Worm (Caenorhabditis elegans): ENCODE results near the gene Y39A1C.1.

Gene Y39A1C.1

DNA sequence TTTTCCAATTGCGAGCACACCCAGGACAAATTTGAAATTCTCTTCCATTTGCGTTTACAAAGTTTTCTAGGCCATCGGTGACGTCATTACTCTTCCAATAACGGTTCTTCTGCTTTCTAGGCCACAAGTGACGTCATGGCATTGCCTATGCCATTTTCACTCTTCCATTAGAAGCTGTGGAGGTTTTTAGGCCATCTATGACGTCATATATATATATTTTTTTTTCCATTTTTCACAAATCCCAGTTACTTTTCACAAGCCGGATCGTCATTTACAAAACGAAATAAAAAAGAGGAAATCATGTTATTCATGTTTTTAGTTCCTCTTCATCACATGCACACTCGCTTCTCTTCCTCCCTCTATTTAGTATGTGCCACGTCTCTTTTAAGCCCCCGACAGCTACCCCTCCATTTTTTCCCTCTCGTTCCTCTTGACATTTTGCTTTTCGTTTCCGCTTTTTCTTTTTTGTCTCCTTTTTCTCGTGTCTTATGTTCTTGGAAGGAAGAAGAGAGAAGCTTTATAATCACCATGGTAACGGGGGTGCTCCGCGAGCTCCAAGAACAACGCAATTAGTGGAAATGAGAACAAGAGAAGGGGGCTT is 47.9 kb downstream of the Y39A1C.1 start:
- TF ChIP-seq hlh-13 (GFP tag; optimal IDR thresholded peaks at IDR 0.05) (no peak), elt-2 (tag; optimal IDR thresholded peaks at IDR 0.05) (no peak), K09A11.1 (tag; optimal IDR thresholded peaks at IDR 0.05; ENCODE audit: insufficient read depth) (no peak), pax-1 (tag; optimal IDR thresholded peaks at IDR 0.05) (no peak), pqm-1 (tag; optimal IDR thresholded peaks at IDR 0.05) (no peak), elt-4 (tag; optimal IDR thresholded peaks at IDR 0.05) (no peak), pha-2 (tag; optimal IDR thresholded peaks at IDR 0.05) (no peak), dmd-4 (tag; optimal IDR thresholded peaks at IDR 0.05; ENCODE audit: borderline replicate concordance) (no peak)

DNA sequence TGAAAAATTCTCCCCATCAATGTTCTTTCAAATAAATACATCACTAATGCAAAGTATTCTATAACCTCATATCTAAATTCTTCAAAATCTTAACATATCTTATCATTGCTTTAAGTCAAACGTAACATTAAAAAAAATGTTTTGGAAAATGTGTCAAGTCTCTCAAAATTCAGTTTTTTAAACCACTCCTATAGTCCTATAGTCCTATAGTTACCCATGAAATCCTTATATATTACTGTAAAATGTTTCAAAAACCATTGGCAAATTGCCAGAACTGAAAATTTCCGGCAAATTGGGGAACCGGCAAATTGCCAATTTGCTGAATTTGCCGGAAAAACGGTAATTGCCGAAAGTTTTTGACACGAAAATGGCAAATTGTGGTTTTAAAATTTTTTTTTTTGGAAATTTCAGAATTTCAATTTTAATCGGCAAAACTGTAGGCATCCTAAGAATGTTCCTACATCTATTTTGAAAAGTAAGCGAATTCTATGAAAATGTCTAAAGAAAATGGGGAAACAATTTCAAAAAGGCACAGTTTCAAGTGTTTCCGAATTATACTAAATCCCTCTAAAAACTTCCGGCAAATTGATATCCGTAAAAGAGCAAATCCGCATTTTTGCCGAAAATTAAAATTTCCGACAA is 49.2 kb downstream of the Y39A1C.1 start:
- no peak for TF ChIP-seq hlh-13 (GFP tag; optimal IDR thresholded peaks at IDR 0.05)
- no peak for TF ChIP-seq ceh-14 (tag; optimal IDR thresholded peaks at IDR 0.05)
- no peak for TF ChIP-seq fkh-10 (GFP tag; optimal IDR thresholded peaks at IDR 0.05)
- TF ChIP-seq dmd-4 (tag; optimal IDR thresholded peaks at IDR 0.05; ENCODE audit: borderline replicate concordance): no peak
- no peak for TF ChIP-seq ceh-24 (tag; optimal IDR thresholded peaks at IDR 0.05)
- TF ChIP-seq ztf-16 (tag; optimal IDR thresholded peaks at IDR 0.05): no peak
- no peak for TF ChIP-seq gmeb-2 (tag; optimal IDR thresholded peaks at IDR 0.05)
- no peak for TF ChIP-seq ahr-1 (tag; optimal IDR thresholded peaks at IDR 0.05)
- TF ChIP-seq ceh-19 (GFP tag; optimal IDR thresholded peaks at IDR 0.05): no peak
- no peak for TF ChIP-seq lin-11 (tag; optimal IDR thresholded peaks at IDR 0.05)
- TF ChIP-seq sdc-2 (tag; optimal IDR thresholded peaks at IDR 0.05): no peak
- no peak for TF ChIP-seq nhr-11 (tag; optimal IDR thresholded peaks at IDR 0.05)
- no peak for TF ChIP-seq Y22D7AL.16 (tag; optimal IDR thresholded peaks at IDR 0.05)
- TF ChIP-seq ceh-2 (tag; optimal IDR thresholded peaks at IDR 0.05): no peak
- no peak for TF ChIP-seq sox-4 (tag; optimal IDR thresholded peaks at IDR 0.05)
- TF ChIP-seq syd-9 (tag; optimal IDR thresholded peaks at IDR 0.05): no peak
- TF ChIP-seq nfya-1 (tag; optimal IDR thresholded peaks at IDR 0.05): no peak
- no peak for TF ChIP-seq pax-1 (tag; optimal IDR thresholded peaks at IDR 0.05)
- TF ChIP-seq tbx-7 (tag; optimal IDR thresholded peaks at IDR 0.05): no peak
- no peak for TF ChIP-seq odd-2 (tag; optimal IDR thresholded peaks at IDR 0.05)

DNA sequence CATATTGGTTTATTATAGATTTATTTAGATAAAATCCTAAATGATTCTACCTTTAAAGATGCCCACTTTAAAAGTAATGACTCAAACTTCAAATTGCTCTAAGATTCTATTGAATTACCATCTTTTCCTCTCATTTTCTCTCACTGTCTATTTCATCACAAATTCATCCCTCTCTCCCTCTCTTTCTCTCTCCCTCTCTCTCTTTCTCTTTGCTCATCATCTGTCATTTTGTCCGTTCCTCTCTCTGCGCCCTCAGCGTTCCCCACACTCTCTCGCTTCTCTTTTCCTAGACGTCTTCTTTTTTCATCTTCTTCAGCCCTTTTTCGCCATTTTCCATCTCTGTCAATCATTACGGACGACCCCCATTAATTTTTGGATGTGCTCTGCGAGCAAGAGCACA is 49.9 kb downstream of the Y39A1C.1 start:
- TF ChIP-seq nfya-1 (tag; optimal IDR thresholded peaks at IDR 0.05) (peak; percentile 35), zip-5 (tag; optimal IDR thresholded peaks at IDR 0.05) (no peak), ceh-14 (tag; optimal IDR thresholded peaks at IDR 0.05) (peak; percentile 26), unc-3 (GFP tag; conservative IDR thresholded peaks at IDR 0.05) (no peak), unc-3 (tag; optimal IDR thresholded peaks at IDR 0.05) (no peak), ceh-31 (tag; optimal IDR thresholded peaks at IDR 0.05) (peak; percentile 45), tbx-2 (tag; optimal IDR thresholded peaks at IDR 0.05) (no peak), unc-55 (GFP tag; optimal IDR thresholded peaks at IDR 0.05) (peak; percentile 96), unc-42 (tag; optimal IDR thresholded peaks at IDR 0.05) (peak; percentile 68), hlh-13 (GFP tag; optimal IDR thresholded peaks at IDR 0.05) (no peak), ceh-9 (tag; optimal IDR thresholded peaks at IDR 0.05) (no peak), sdc-2 (tag; optimal IDR thresholded peaks at IDR 0.05) (no peak), pha-2 (tag; optimal IDR thresholded peaks at IDR 0.05) (no peak), ttx-3 (tag; optimal IDR thresholded peaks at IDR 0.05) (no peak)

DNA sequence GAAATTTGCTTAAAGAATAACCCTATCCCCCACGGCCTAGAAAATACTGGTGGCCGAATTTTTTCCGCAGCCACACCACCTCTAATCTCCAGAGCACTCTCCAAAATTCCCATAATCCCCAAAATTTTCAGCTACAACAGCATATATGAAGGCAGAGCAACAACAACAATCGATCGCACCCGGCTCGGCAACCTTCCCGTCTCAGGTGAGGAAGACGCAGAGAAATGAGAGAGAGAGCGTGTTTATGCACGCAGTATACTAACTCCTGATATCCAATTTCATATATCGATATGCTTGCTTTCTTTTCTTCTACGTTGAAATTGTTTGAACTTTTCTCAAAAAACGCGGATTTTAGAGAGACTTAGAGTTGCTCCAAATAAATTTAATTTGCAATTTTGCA is 51.1 kb downstream of the Y39A1C.1 start:
- TF ChIP-seq ceh-48 (tag; optimal IDR thresholded peaks at IDR 0.05) (peak; percentile 27), ets-4 (tag; optimal IDR thresholded peaks at IDR 0.05) (no peak), ceh-34 (tag; optimal IDR thresholded peaks at IDR 0.05) (peak; percentile 87), sdc-2 (tag; optimal IDR thresholded peaks at IDR 0.05) (no peak), che-1 (tag; optimal IDR thresholded peaks at IDR 0.05) (peak; percentile 15), ceh-6 (GFP tag; optimal IDR thresholded peaks at IDR 0.05) (no peak), tbx-2 (tag; optimal IDR thresholded peaks at IDR 0.05) (peak; percentile 9)

Measured in whole organism, late embryonic.